Worm (Caenorhabditis elegans) whole organism, L1 larva: ENCODE measurements around the gene ops-1.
A peak's percentile ranks its signal among the peaks of the same experiment; 100 is the strongest.

Experiments
- C04F5.9 ChIP-seq: sonication (generic microtip); optimal IDR thresholded peaks from 2 replicates; lab custom pipeline; 2016; ENCODE audit warnings: missing genetic modification characterization, missing compliant biosample characterization
- C16A3.4 ChIP-seq: fragments of 150-350 bp; optimal IDR thresholded peaks from 2 replicates; lab custom pipeline; 2014; ENCODE audit warnings: missing biosample characterization, missing genetic modification characterization
- Y116A8C.19 ChIP-seq: sonication (generic microtip); optimal IDR thresholded peaks from 2 replicates; lab custom pipeline; 2016; ENCODE audit warnings: missing compliant biosample characterization, missing genetic modification characterization, borderline replicate concordance
- alr-1 ChIP-seq: fragments of 200-800 bp; sonication (Bioruptor generic); optimal IDR thresholded peaks from 2 replicates; lab custom pipeline; 2018; ENCODE audit warnings: borderline replicate concordance, mild to moderate bottlenecking, missing genetic modification characterization, missing compliant biosample characterization
- aly-2 ChIP-seq: fragments of 150-350 bp; optimal IDR thresholded peaks from 2 replicates; lab custom pipeline; 2014; ENCODE audit warnings: missing biosample characterization, missing genetic modification characterization
- ama-1 ChIP-seq: fragments of 150-350 bp; optimal IDR thresholded peaks from 2 replicates; lab custom pipeline; 2014
- ceh-88 ChIP-seq: fragments of 200-800 bp; sonication (Bioruptor generic); IDR thresholded peaks from 2 replicates; pipeline ENCODE4 v1.3.6; 2022; ENCODE audit warnings: missing genetic modification characterization, missing compliant biosample characterization
- ceh-90 ChIP-seq: sonication (generic microtip); optimal IDR thresholded peaks from 2 replicates; lab custom pipeline; 2016; ENCODE audit warnings: missing genetic modification characterization, missing compliant biosample characterization
- dpl-1 ChIP-seq, 3 experiments: fragments of 150-350 bp in 2 of 3; sonication (generic microtip) in 1 of 3; optimal IDR thresholded peaks; 2 replicates each; lab custom pipeline; 2014 to 2017; ENCODE audit warnings: missing biosample characterization in 3 of 3, missing genetic modification characterization in 3 of 3, missing genetic modification reagents in 3 of 3
- dsc-1 ChIP-seq: sonication (generic microtip); optimal IDR thresholded peaks from 2 replicates; lab custom pipeline; 2016; ENCODE audit warnings: mild to moderate bottlenecking, missing genetic modification characterization, missing compliant biosample characterization
- efl-1 ChIP-seq, 4 experiments: fragments of 150-350 bp; optimal IDR thresholded peaks in 3 of 4; peaks in 1 of 4; 1 replicate in 1 of 4; 2 replicates in 3 of 4; lab custom pipeline; 2014; ENCODE audit warnings: missing biosample characterization in 2 of 4, missing genetic modification characterization in 2 of 4, missing genetic modification reagents in 2 of 4
- egl-13 ChIP-seq: sonication (generic microtip); optimal IDR thresholded peaks from 2 replicates; lab custom pipeline; 2016; ENCODE audit warnings: missing genotype, missing genetic modification reagents, missing genetic modification characterization, missing compliant biosample characterization
- elt-2 ChIP-seq: sonication (generic microtip); optimal IDR thresholded peaks from 2 replicates; lab custom pipeline; 2016; ENCODE audit warnings: missing genetic modification characterization, mild to moderate bottlenecking, inconsistent platforms, missing compliant biosample characterization, missing genetic modification reagents
- ets-5 ChIP-seq: fragments of 200-800 bp; sonication (Bioruptor generic); IDR thresholded peaks from 2 replicates; pipeline ENCODE4 v1.3.6; 2022; ENCODE audit warnings: missing genetic modification characterization, missing compliant biosample characterization
- fkh-8 ChIP-seq: sonication (generic microtip); optimal IDR thresholded peaks from 2 replicates; lab custom pipeline; 2016; ENCODE audit warnings: mild to moderate bottlenecking, missing genetic modification characterization, missing compliant biosample characterization
- fos-1 ChIP-seq: fragments of 150-350 bp; optimal IDR thresholded peaks from 2 replicates; lab custom pipeline; 2014; ENCODE audit warnings: missing biosample characterization, missing genetic modification characterization
- hlh-4 ChIP-seq: sonication (generic microtip); optimal IDR thresholded peaks from 2 replicates; lab custom pipeline; 2016; ENCODE audit warnings: mild to moderate bottlenecking, missing genetic modification characterization, missing compliant biosample characterization
- irx-1 ChIP-seq: sonication (generic microtip); optimal IDR thresholded peaks from 2 replicates; lab custom pipeline; 2016; ENCODE audit warnings: missing genetic modification characterization, missing compliant biosample characterization
- isw-1 ChIP-seq: fragments of 200-800 bp; sonication (Bioruptor generic); IDR thresholded peaks from 2 replicates; pipeline ENCODE4 v1.3.6; 2022; ENCODE audit warnings: missing genetic modification characterization, missing compliant biosample characterization
- lin-13 ChIP-seq: fragments of 150-350 bp; optimal IDR thresholded peaks from 2 replicates; lab custom pipeline; 2014; ENCODE audit warnings: missing biosample characterization, missing genetic modification reagents, missing genetic modification characterization
- lin-14 ChIP-seq: fragments of 200-800 bp; sonication (Bioruptor generic); optimal IDR thresholded peaks from 2 replicates; lab custom pipeline; 2018; ENCODE audit warnings: mild to moderate bottlenecking, missing genetic modification characterization, moderate library complexity, missing compliant biosample characterization
- lin-15B ChIP-seq: fragments of 150-350 bp; sonication (generic microtip); optimal IDR thresholded peaks from 3 replicates; lab custom pipeline; 2014; ENCODE audit warnings: missing biosample characterization, missing genetic modification characterization
- lin-35 ChIP-seq, 2 experiments: fragments of 150-350 bp; optimal IDR thresholded peaks; 2 replicates each; lab custom pipeline; 2014; ENCODE audit warnings: missing biosample characterization in 2 of 2, missing genetic modification characterization in 2 of 2, missing genetic modification reagents in 2 of 2
- lin-39 ChIP-seq: fragments of 150-350 bp; optimal IDR thresholded peaks from 2 replicates; lab custom pipeline; 2014; ENCODE audit warnings: missing biosample characterization, missing genetic modification reagents, missing genetic modification characterization
- lir-3 ChIP-seq: sonication (generic microtip); optimal IDR thresholded peaks from 2 replicates; lab custom pipeline; 2016; ENCODE audit warnings: mild to moderate bottlenecking, missing genetic modification characterization, moderate library complexity, missing compliant biosample characterization; ENCODE audit not compliant: poor library complexity
- mab-9 ChIP-seq: fragments of 200-800 bp; sonication (Bioruptor generic); IDR thresholded peaks from 2 replicates; pipeline ENCODE4 v1.3.6; 2022; ENCODE audit warnings: missing genetic modification reagents, missing genetic modification characterization, missing compliant biosample characterization
- mdl-1 ChIP-seq, 2 experiments: fragments of 150-350 bp; optimal IDR thresholded peaks; 2 replicates each; lab custom pipeline; 2014 to 2017; ENCODE audit warnings: missing biosample characterization in 2 of 2, missing genetic modification characterization in 2 of 2, inconsistent platforms in 1 of 2
- nhr-12 ChIP-seq: sonication (generic microtip); optimal IDR thresholded peaks from 2 replicates; lab custom pipeline; 2017; ENCODE audit warnings: missing biosample characterization, missing genetic modification characterization
- nhr-237 ChIP-seq: fragments of 150-350 bp; optimal IDR thresholded peaks from 2 replicates; lab custom pipeline; 2014; ENCODE audit warnings: missing biosample characterization, missing genetic modification characterization
- nhr-28 ChIP-seq: fragments of 150-350 bp; optimal IDR thresholded peaks from 2 replicates; lab custom pipeline; 2014; ENCODE audit warnings: missing biosample characterization, missing genetic modification characterization
- nhr-47 ChIP-seq: sonication (generic microtip); optimal IDR thresholded peaks from 2 replicates; lab custom pipeline; 2016; ENCODE audit warnings: mild to moderate bottlenecking, missing genetic modification characterization, moderate library complexity, missing compliant biosample characterization
- nhr-76 ChIP-seq: sonication (generic microtip); optimal IDR thresholded peaks from 2 replicates; lab custom pipeline; 2017; ENCODE audit warnings: missing biosample characterization, missing genetic modification characterization
- nhr-85 ChIP-seq: sonication (generic microtip); peaks from one replicate; lab custom pipeline; 2016; ENCODE audit warnings: missing genetic modification characterization, inconsistent platforms, missing compliant biosample characterization
- nhr-90 ChIP-seq: sonication (generic microtip); optimal IDR thresholded peaks from 2 replicates; lab custom pipeline; 2016; ENCODE audit warnings: mild to moderate bottlenecking, missing genetic modification characterization, missing compliant biosample characterization; ENCODE audit not compliant: poor library complexity
- pag-3 ChIP-seq: sonication (generic microtip); optimal IDR thresholded peaks from 2 replicates; lab custom pipeline; 2017; ENCODE audit warnings: missing genetic modification characterization, mild to moderate bottlenecking, missing compliant biosample characterization, antibody characterized with exemption, borderline replicate concordance; ENCODE audit not compliant: insufficient read depth
- pax-3 ChIP-seq: fragments of 200-800 bp; sonication (Bioruptor generic); optimal IDR thresholded peaks from 2 replicates; lab custom pipeline; 2018; ENCODE audit warnings: mild to moderate bottlenecking, missing genetic modification characterization, moderate library complexity, missing compliant biosample characterization
- rnt-1 ChIP-seq: sonication (generic microtip); optimal IDR thresholded peaks from 2 replicates; lab custom pipeline; 2016; ENCODE audit warnings: mild to moderate bottlenecking, missing genetic modification characterization, moderate library complexity, missing compliant biosample characterization
- skn-1 ChIP-seq: fragments of 150-350 bp; optimal IDR thresholded peaks from 2 replicates; lab custom pipeline; 2014; ENCODE audit warnings: missing biosample characterization, missing genetic modification characterization
- snu-23 ChIP-seq: sonication (generic microtip); optimal IDR thresholded peaks from 2 replicates; lab custom pipeline; 2016; ENCODE audit warnings: missing genetic modification characterization, missing compliant biosample characterization
- sptf-1 ChIP-seq: fragments of 150-350 bp; optimal IDR thresholded peaks from 2 replicates; lab custom pipeline; 2014; ENCODE audit warnings: missing biosample characterization, missing genetic modification characterization
- swsn-7 ChIP-seq: sonication (generic microtip); optimal IDR thresholded peaks from 2 replicates; lab custom pipeline; 2016; ENCODE audit warnings: missing genetic modification characterization, missing compliant biosample characterization
- tbx-2 ChIP-seq: sonication (generic microtip); optimal IDR thresholded peaks from 2 replicates; lab custom pipeline; 2016; ENCODE audit warnings: missing genetic modification characterization, missing compliant biosample characterization
- unc-62 ChIP-seq: fragments of 150-350 bp; optimal IDR thresholded peaks from 2 replicates; lab custom pipeline; 2014; ENCODE audit warnings: missing biosample characterization, missing genetic modification reagents, missing genetic modification characterization
- unc-86 ChIP-seq: sonication (generic microtip); optimal IDR thresholded peaks from 2 replicates; lab custom pipeline; 2016; ENCODE audit warnings: missing genetic modification characterization, missing compliant biosample characterization
- unc-98 ChIP-seq: fragments of 200-800 bp; sonication (Bioruptor generic); IDR thresholded peaks from 2 replicates; pipeline ENCODE4 v1.3.6; 2022; ENCODE audit warnings: missing genetic modification characterization, missing compliant biosample characterization
- vab-15 ChIP-seq: sonication (generic microtip); optimal IDR thresholded peaks from 2 replicates; lab custom pipeline; 2017; ENCODE audit warnings: missing genotype, mild to moderate bottlenecking, missing genetic modification characterization, missing compliant biosample characterization
- xbp-1 ChIP-seq: sonication (generic microtip); optimal IDR thresholded peaks from 2 replicates; lab custom pipeline; 2016; ENCODE audit warnings: missing genetic modification characterization, missing compliant biosample characterization
- zag-1 ChIP-seq: fragments of 150-350 bp; optimal IDR thresholded peaks from 2 replicates; lab custom pipeline; 2014; ENCODE audit warnings: missing biosample characterization, missing genetic modification characterization
- ztf-11 ChIP-seq, 2 experiments: sonication (generic microtip); optimal IDR thresholded peaks; 2 replicates each; lab custom pipeline; 2016 to 2017; ENCODE audit warnings: missing genetic modification characterization in 2 of 2, missing biosample characterization in 1 of 2, missing compliant biosample characterization in 1 of 2

The ops-1 gene

DNA sequence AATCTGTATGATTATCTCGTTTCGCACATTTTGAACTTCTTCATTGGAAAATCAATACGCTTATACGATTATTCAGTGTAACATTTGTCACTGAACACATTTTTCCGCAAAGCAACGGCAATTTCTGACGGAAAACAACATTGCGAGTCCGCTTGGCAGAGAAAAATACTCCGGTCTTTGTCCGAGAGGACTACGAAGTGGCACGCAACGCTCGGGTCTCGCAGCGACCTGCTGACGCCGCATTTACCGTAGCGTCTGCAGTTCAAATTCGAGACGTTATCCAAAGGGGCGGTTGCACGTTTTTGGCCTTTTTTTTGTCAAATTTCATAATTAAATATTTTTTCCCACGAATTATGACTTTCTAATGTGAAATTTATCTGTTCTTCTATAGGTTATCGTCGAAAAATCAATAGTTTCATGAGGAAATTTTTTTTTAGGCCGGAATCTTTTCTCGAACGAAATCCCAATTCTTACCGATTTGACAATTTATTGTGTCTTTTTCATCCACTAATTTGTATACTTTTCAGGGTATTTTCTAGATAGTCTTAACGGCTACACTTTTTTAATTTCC lies 39.6 kb upstream of the ops-1 start, which contains the start of gene sqd-1 (continued):
- peak; percentile 97 for TF ChIP-seq dsc-1 (tag; lab: Kevin White, UChicago)

DNA sequence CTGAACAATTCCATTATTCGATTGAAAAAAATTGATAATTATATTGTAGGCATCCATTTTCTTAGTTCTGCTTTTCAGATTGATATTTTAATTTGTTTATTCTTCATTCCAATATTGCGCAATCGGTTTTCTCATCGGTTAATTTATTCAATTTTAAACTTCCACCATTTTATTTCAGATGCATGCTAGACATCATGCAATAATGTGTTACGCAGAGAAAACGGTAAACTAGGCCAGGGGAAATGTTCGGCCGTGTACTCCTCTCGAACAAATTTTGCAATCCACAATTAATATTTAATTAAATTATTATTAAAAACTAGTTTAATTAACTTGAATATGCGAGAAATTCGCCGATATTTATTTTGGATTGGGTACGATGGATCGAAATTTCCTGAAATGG lies 37.5 kb upstream of the ops-1 start, which contains the start of gene Y73B6BL.29:
Gene Y73B6BL.29, plus strand, starts transcription at position 263 of the 400 bp plus-strand sequence.
- peak; percentile 95 for TF ChIP-seq swsn-7 (tag; lab: Kevin White, UChicago)
- TF ChIP-seq nhr-90 = peak; percentile 99
- TF ChIP-seq lin-14 (GFP tag; lab: Kevin White, UChicago) = peak; percentile 95
- peak; percentile 96 for TF ChIP-seq unc-98 (GFP tag; lab: Robert Waterston, UW)
- peak; percentile 88 for TF ChIP-seq elt-2 (tag; lab: Kevin White, UChicago)
- TF ChIP-seq nhr-28 (tag; lab: Kevin White, UChicago) = no peak
- peak; percentile 72 for TF ChIP-seq ama-1 (lab: Kevin White, UChicago)
- no peak for TF ChIP-seq pag-3 (tag; lab: Kevin White, UChicago)
- TF ChIP-seq fkh-8 (tag; lab: Kevin White, UChicago) = peak; percentile 92
- peak; percentile 96 for TF ChIP-seq C04F5.9 (tag; lab: Kevin White, UChicago)
- no peak for TF ChIP-seq nhr-76 (tag; lab: Kevin White, UChicago)
- TF ChIP-seq ceh-90 (tag; lab: Kevin White, UChicago) = peak; percentile 100
- TF ChIP-seq unc-86 (tag; lab: Kevin White, UChicago) = peak; percentile 90
- TF ChIP-seq nhr-85 (tag; lab: Kevin White, UChicago) = peak; percentile 98
- no peak for TF ChIP-seq ets-5
- peak; percentile 98 for TF ChIP-seq tbx-2
- TF ChIP-seq snu-23 (GFP tag; lab: Kevin White, UChicago) = peak; percentile 95
- TF ChIP-seq lin-15B = peak; percentile 78
- peak; percentile 97 for TF ChIP-seq Y116A8C.19 (tag; lab: Kevin White, UChicago)
- TF ChIP-seq isw-1 (GFP tag; lab: Robert Waterston, UW) = peak; percentile 94
- peak; percentile 98 for TF ChIP-seq pax-3 (tag; lab: Kevin White, UChicago)
- TF ChIP-seq mab-9 (GFP tag; lab: Robert Waterston, UW) = peak; percentile 93
- peak; percentile 83 for TF ChIP-seq skn-1 (tag; lab: Kevin White, UChicago)
- TF ChIP-seq xbp-1 (tag; lab: Kevin White, UChicago) = peak; percentile 94
- TF ChIP-seq ztf-11 (tag; optimal IDR thresholded peaks at IDR 0.05; lab: Kevin White, UChicago) = peak in 1 of 2 experiments; percentile 98
- TF ChIP-seq alr-1 (tag; lab: Kevin White, UChicago) = no peak
- peak; percentile 88 for TF ChIP-seq fos-1 (tag; lab: Kevin White, UChicago)
- TF ChIP-seq ceh-88 (GFP tag; lab: Robert Waterston, UW) = peak; percentile 85
- peak; percentile 96 to 98 (median 97) for TF ChIP-seq dpl-1 (GFP tag; optimal IDR thresholded peaks at IDR 0.05; lab: Kevin White, UChicago)
- TF ChIP-seq rnt-1 = peak; percentile 100
- peak; percentile 99 for TF ChIP-seq lin-35 (GFP tag; optimal IDR thresholded peaks at IDR 0.05; lab: Kevin White, UChicago)
- peak; percentile 93 for TF ChIP-seq lin-39 (tag; lab: Kevin White, UChicago)
- TF ChIP-seq nhr-12 (tag; lab: Kevin White, UChicago) = no peak
- TF ChIP-seq C16A3.4 (tag; lab: Kevin White, UChicago) = peak; percentile 83
- TF ChIP-seq egl-13 (tag; lab: Kevin White, UChicago) = peak; percentile 98
- no peak for TF ChIP-seq unc-62 (GFP tag; lab: Kevin White, UChicago)
- TF ChIP-seq lin-13 (GFP tag; lab: Kevin White, UChicago) = peak; percentile 89
- TF ChIP-seq irx-1 = peak; percentile 99
- peak; percentile 79 for TF ChIP-seq aly-2
- TF ChIP-seq sptf-1 = no peak
- TF ChIP-seq vab-15 (tag; lab: Kevin White, UChicago) = peak; percentile 76
- peak; percentile 98 for TF ChIP-seq lir-3 (tag; lab: Kevin White, UChicago)
- peak; percentile 83 to 98 for TF ChIP-seq efl-1 (optimal IDR thresholded peaks at IDR 0.05; lab: Kevin White, UChicago)
- TF ChIP-seq efl-1 (GFP tag; optimal IDR thresholded peaks at IDR 0.05 in 1 of 2; lab: Kevin White, UChicago) = peak; percentile 98 to 99
- TF ChIP-seq hlh-4 (tag; lab: Kevin White, UChicago) = peak; percentile 79
- TF ChIP-seq nhr-237 = peak; percentile 19
- no peak for TF ChIP-seq zag-1 (tag; lab: Kevin White, UChicago)
- TF ChIP-seq mdl-1 (tag; optimal IDR thresholded peaks at IDR 0.05; lab: Kevin White, UChicago) = peak in 1 of 2 experiments; percentile 82
- TF ChIP-seq nhr-47 = peak; percentile 97
